Fruit fly (Drosophila melanogaster): ENCODE results near the gene Ddrgk1.
A peak's percentile ranks its signal among the peaks of the same experiment; 100 is the strongest.

Ddrgk1 gene

DNA sequence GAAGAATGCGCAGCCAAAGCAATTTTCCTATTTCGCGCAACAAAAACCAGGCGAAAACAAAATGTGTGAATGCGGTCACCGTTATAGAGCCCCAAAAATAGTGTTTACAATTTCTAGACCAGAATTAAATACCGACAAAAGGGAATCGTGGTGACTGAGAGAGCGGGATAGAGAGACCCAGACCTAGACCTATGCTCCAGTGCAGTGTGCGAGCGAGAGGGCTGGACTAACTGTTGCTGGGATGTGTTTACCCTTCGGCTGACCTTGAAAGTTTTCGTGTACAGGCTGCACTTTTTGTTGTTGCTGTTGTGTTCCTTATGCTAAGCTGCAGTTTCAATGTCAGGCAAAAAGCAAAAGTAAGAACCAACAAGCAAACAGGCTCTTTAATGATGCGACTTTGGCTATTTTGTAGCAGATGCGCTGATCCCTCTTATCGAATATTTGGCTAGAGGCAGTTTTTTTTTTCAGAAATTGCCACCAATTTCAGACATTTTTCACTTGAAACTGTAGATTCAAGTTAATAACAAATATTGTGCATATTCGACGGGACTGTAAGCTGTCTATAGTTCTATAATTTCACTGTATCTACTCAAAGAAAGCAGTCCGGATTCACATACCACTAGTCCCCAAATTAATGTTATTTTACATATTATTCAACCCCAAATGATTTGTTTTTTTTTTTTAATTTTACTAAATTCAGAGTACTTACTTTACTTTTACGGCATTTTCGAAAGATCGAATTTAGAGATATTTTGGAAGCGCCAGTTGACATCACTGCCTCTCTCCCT lies 28.1 kb upstream of the Ddrgk1 start (continued):
- TF ChIP-seq CG3726 (GFP tag; IDR thresholded peaks at IDR 0.05) (0 out of 3 replicates have a peak, but pooled peaks have one; percentile 46), D (optimal IDR thresholded peaks at IDR 0.05) (no peak), D (GFP tag; optimal IDR thresholded peaks at IDR 0.05) (peak; percentile 51), eve (GFP tag; optimal IDR thresholded peaks at IDR 0.05) (peak in 1 of 2 experiments; percentile 55), CG12942 (GFP tag; optimal IDR thresholded peaks at IDR 0.05) (no peak), CG1603 (tag; optimal IDR thresholded peaks at IDR 0.05) (no peak), odd (GFP tag; optimal IDR thresholded peaks at IDR 0.05) (no peak), GATAe (GFP tag; conservative IDR thresholded peaks at IDR 0.05) (no peak), Sry-β (GFP tag; optimal IDR thresholded peaks at IDR 0.05) (peak; percentile 93), lbe (GFP tag; optimal IDR thresholded peaks at IDR 0.05) (no peak), CG18011 (GFP tag; optimal IDR thresholded peaks at IDR 0.05) (no peak), Poxn (GFP tag; IDR thresholded peaks at IDR 0.05) (no peak), Myb (GFP tag; optimal IDR thresholded peaks at IDR 0.05) (no peak), ham (GFP tag; IDR thresholded peaks at IDR 0.05) (no peak), CG33557 (GFP tag; optimal IDR thresholded peaks at IDR 0.05) (peak; percentile 21), Side (GFP tag; optimal IDR thresholded peaks at IDR 0.05) (no peak), CG12769 (tag; optimal IDR thresholded peaks at IDR 0.05) (no peak), CG16815 (GFP tag; optimal IDR thresholded peaks at IDR 0.05) (peak; percentile 43), CG12744 (GFP tag; optimal IDR thresholded peaks at IDR 0.05) (no peak), CG13894 (tag; optimal IDR thresholded peaks at IDR 0.05) (no peak), ac (GFP tag; optimal IDR thresholded peaks at IDR 0.05) (no peak), danr (GFP tag; IDR thresholded peaks at IDR 0.05) (no peak), chinmo (GFP tag; IDR thresholded peaks at IDR 0.05; ENCODE audit: partially characterized antibody) (peak; percentile 63; the same call in 1 of the 4 replicates), sob (GFP tag; IDR thresholded peaks at IDR 0.05) (no peak), CG17802 (tag; optimal IDR thresholded peaks at IDR 0.05) (no peak), E2f2 (GFP tag; IDR thresholded peaks at IDR 0.05) (no peak), org-1 (GFP tag; optimal IDR thresholded peaks at IDR 0.05) (no peak), pan (optimal IDR thresholded peaks at IDR 0.05) (no peak), pan (GFP tag; optimal IDR thresholded peaks at IDR 0.05 in 1 of 2, IDR thresholded peaks at IDR 0.05 in 1 of 2) (peak in 1 of 2 experiments; percentile 7), CG17361 (GFP tag; IDR thresholded peaks at IDR 0.05) (peak; percentile 48; the same call in 1 of the 3 replicates), CG7987 (GFP tag; optimal IDR thresholded peaks at IDR 0.05) (no peak), TFAM (GFP tag; optimal IDR thresholded peaks at IDR 0.05) (no peak), CG1647 (GFP tag; optimal IDR thresholded peaks at IDR 0.05) (no peak), ase (GFP tag; IDR thresholded peaks at IDR 0.05) (no peak), sc (optimal IDR thresholded peaks at IDR 0.05) (no peak), sc (GFP tag; optimal IDR thresholded peaks at IDR 0.05) (peak; percentile 1), CG18619 (GFP tag; optimal IDR thresholded peaks at IDR 0.05) (peak; percentile 67), Deaf1 (tag; optimal IDR thresholded peaks at IDR 0.05) (no peak), CG32532 (GFP tag; IDR thresholded peaks at IDR 0.05) (no peak), CG8924 (tag; optimal IDR thresholded peaks at IDR 0.05) (no peak), dmrt11E (tag; optimal IDR thresholded peaks at IDR 0.05) (peak; percentile 32), H2.0 (GFP tag; IDR thresholded peaks at IDR 0.05) (no peak), sim (GFP tag; IDR thresholded peaks at IDR 0.05) (no peak), Hsf (GFP tag; optimal IDR thresholded peaks at IDR 0.05) (peak; percentile 18), en (GFP tag; optimal IDR thresholded peaks at IDR 0.05) (no peak), CG17186 (GFP tag; optimal IDR thresholded peaks at IDR 0.05) (no peak), fd3F (GFP tag; optimal IDR thresholded peaks at IDR 0.05) (no peak), phol (tag; optimal IDR thresholded peaks at IDR 0.05) (peak; percentile 50), Abd-B (GFP tag; optimal IDR thresholded peaks at IDR 0.05) (no peak), vnd (GFP tag; IDR thresholded peaks at IDR 0.05; ENCODE audit: partially characterized antibody) (no peak)
